Fruit fly (Drosophila melanogaster): ENCODE data around the gene Tsp3A.

The Tsp3A gene

DNA sequence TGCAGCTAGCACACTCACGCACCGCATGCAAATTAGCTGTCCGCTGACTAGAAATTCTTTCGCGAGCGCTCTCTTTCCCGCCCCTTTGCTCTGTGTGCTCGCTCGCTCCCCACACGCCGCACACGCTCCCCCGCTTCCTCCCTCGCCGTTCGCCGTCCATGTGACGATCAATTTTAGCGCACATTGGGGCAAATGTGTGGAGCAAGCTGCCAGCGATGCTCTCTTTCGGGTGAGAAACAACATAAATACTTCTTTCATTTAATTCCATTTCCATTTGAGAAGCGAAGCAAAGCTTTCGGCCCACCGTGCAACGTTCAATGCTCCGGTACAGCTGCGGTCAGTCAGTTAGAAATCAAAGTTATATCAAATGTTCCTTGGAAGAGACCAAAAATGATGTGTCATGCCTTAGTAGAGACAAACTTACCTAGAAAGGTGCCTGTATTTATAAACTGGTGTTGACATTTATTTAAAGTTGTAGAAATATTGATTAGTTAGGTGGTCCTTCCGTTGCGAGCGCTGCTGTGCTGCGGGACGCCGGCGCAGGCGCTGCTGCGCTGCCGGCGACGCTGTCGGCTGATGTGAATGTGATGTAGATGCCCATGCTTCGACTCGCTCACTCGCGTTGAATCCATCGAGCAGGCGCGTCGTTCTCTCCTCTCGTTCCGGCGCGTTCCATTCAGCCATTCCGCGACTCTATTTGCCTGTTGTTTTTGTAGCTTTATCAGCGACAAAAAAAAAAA, 26.7 kb upstream of the Tsp3A start (continued):
- TF ChIP-seq HLH54F (GFP tag; optimal IDR thresholded peaks at IDR 0.05): peak; percentile 96
- peak; percentile 94 for TF ChIP-seq CG12942 (GFP tag; optimal IDR thresholded peaks at IDR 0.05)
- TF ChIP-seq CG17361 (GFP tag; IDR thresholded peaks at IDR 0.05): peak; percentile 97
- peak; percentile 92 for TF ChIP-seq Blimp-1 (GFP tag; optimal IDR thresholded peaks at IDR 0.05)
- peak; percentile 87 for TF ChIP-seq ftz-f1 (GFP tag; optimal IDR thresholded peaks at IDR 0.05)
- TF ChIP-seq tna (GFP tag; IDR thresholded peaks at IDR 0.05; ENCODE audit: partially characterized antibody): peak; percentile 34; the same call in 1 of the 2 replicates
- TF ChIP-seq CG2889 (GFP tag; IDR thresholded peaks at IDR 0.05): peak; percentile 93
- TF ChIP-seq CG8478 (optimal IDR thresholded peaks at IDR 0.05): no peak
- TF ChIP-seq CG11398 (GFP tag; optimal IDR thresholded peaks at IDR 0.05): peak; percentile 95
- peak; percentile 95 for TF ChIP-seq CG14441 (GFP tag; IDR thresholded peaks at IDR 0.05)
- peak; percentile 92 for TF ChIP-seq CG1233 (GFP tag; optimal IDR thresholded peaks at IDR 0.05)
- peak; percentile 96 for TF ChIP-seq slp2 (GFP tag; optimal IDR thresholded peaks at IDR 0.05)
- TF ChIP-seq H2.0 (GFP tag; IDR thresholded peaks at IDR 0.05): peak; percentile 95
- peak; percentile 94 for TF ChIP-seq Bteb2 (GFP tag; optimal IDR thresholded peaks at IDR 0.05)
- peak; percentile 96 for TF ChIP-seq fu2 (GFP tag; optimal IDR thresholded peaks at IDR 0.05)
- peak; percentile 100 for TF ChIP-seq CG11696 (GFP tag; IDR thresholded peaks at IDR 0.05)
- no peak for TF ChIP-seq stwl (tag; optimal IDR thresholded peaks at IDR 0.05)
- peak; percentile 98 for TF ChIP-seq CG12219 (GFP tag; optimal IDR thresholded peaks at IDR 0.05)
- peak; percentile 90 for TF ChIP-seq nerfin-1 (tag; optimal IDR thresholded peaks at IDR 0.05)
- peak; percentile 85; the same call in 1 of the 3 replicates for TF ChIP-seq C15 (GFP tag; IDR thresholded peaks at IDR 0.05)
- TF ChIP-seq z (GFP tag; IDR thresholded peaks at IDR 0.05): peak; percentile 66; the same call in 2 of the 3 replicates
- TF ChIP-seq CG15073 (GFP tag; optimal IDR thresholded peaks at IDR 0.05): peak; percentile 81
- peak; percentile 96 for TF ChIP-seq onecut (GFP tag; IDR thresholded peaks at IDR 0.05)
- peak; percentile 73 for TF ChIP-seq CG3065 (GFP tag; optimal IDR thresholded peaks at IDR 0.05)
- TF ChIP-seq CG6854 (GFP tag; optimal IDR thresholded peaks at IDR 0.05): peak; percentile 97
- TF ChIP-seq Tbp (GFP tag; optimal IDR thresholded peaks at IDR 0.05): no peak
- TF ChIP-seq Hmx (GFP tag; optimal IDR thresholded peaks at IDR 0.05): peak; percentile 86
- TF ChIP-seq her (GFP tag; optimal IDR thresholded peaks at IDR 0.05): peak; percentile 96
- TF ChIP-seq bbx (GFP tag; IDR thresholded peaks at IDR 0.05; ENCODE audit: partially characterized antibody): peak; percentile 59; the same call in 1 of the 2 replicates
- peak; percentile 97 for TF ChIP-seq CG31441 (GFP tag; IDR thresholded peaks at IDR 0.05)
- peak; percentile 79 for TF ChIP-seq psq (GFP tag; optimal IDR thresholded peaks at IDR 0.05)
- TF ChIP-seq Taf1 (GFP tag; IDR thresholded peaks at IDR 0.05): peak; percentile 89
- TF ChIP-seq B-H1 (GFP tag; IDR thresholded peaks at IDR 0.05): peak; percentile 89
- TF ChIP-seq CG32772 (GFP tag; IDR thresholded peaks at IDR 0.05): peak; percentile 95
- TF ChIP-seq scrt (GFP tag; optimal IDR thresholded peaks at IDR 0.05): peak; percentile 94
- peak; percentile 22 for TF ChIP-seq BEAF-32 (GFP tag; optimal IDR thresholded peaks at IDR 0.05)
- peak; percentile 96 for TF ChIP-seq Optix (GFP tag; IDR thresholded peaks at IDR 0.05)
- TF ChIP-seq E2f2 (GFP tag; IDR thresholded peaks at IDR 0.05): peak; percentile 83
- peak; percentile 92 for TF ChIP-seq kah (GFP tag; optimal IDR thresholded peaks at IDR 0.05)
- TF ChIP-seq E2f1 (GFP tag; IDR thresholded peaks at IDR 0.05): peak; percentile 96
- peak; percentile 90 for TF ChIP-seq trem (tag; optimal IDR thresholded peaks at IDR 0.05)
- peak; percentile 94 for TF ChIP-seq crc (GFP tag; optimal IDR thresholded peaks at IDR 0.05)
- peak; percentile 82 for TF ChIP-seq CG2116 (GFP tag; optimal IDR thresholded peaks at IDR 0.05)
- peak; percentile 99 for TF ChIP-seq sens (GFP tag)
- TF ChIP-seq NfI (GFP tag; optimal IDR thresholded peaks at IDR 0.05): peak; percentile 97
- peak; percentile 97 for TF ChIP-seq Hsf (GFP tag; optimal IDR thresholded peaks at IDR 0.05)
- peak; percentile 95 for TF ChIP-seq repo (GFP tag; optimal IDR thresholded peaks at IDR 0.05)
- peak; percentile 69 for TF ChIP-seq CG3995 (GFP tag; optimal IDR thresholded peaks at IDR 0.05)
- peak; percentile 86 for TF ChIP-seq rib (GFP tag; IDR thresholded peaks at IDR 0.05)
- TF ChIP-seq CG17385 (GFP tag; optimal IDR thresholded peaks at IDR 0.05): peak; percentile 95
- peak; percentile 93 for TF ChIP-seq fd3F (GFP tag; optimal IDR thresholded peaks at IDR 0.05)
